Worm (Caenorhabditis elegans): ENCODE data around the gene lin-15A.

DNA sequence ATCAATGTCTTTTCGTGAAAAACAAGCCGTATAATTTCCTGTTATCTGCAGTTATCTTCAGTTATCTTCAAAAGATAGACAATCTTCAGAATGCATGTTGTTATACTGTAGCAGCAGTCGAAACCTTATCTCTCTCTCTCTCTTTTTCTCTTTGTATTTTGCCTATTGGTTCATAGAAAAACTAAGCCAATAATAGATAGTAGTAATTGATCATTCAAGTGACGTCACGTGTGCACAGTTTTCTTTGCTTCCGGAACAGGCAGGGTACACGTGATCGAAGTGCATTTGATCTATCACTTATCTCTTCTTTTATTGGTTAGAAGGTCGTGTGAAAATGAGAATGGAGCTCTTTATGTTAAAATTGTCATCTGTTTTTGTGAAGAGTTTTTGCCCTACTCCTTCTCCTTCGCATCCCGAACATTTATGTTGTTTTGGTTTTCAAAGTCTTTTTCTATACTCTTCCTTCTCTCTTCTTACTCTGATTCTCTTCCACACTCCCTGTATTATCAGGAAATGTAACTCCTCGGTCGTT is 27.1 kb upstream of the lin-15A start:
- TF ChIP-seq klf-2 (GFP tag; conservative IDR thresholded peaks at IDR 0.05) = no peak
- TF ChIP-seq ztf-23 (GFP tag; IDR thresholded peaks at IDR 0.05) = no peak
- TF ChIP-seq flt-1 (GFP tag; IDR thresholded peaks at IDR 0.05) = no peak
- no peak for TF ChIP-seq tab-1 (GFP tag; IDR thresholded peaks at IDR 0.05)
- no peak for TF ChIP-seq med-1 (GFP tag; optimal IDR thresholded peaks at IDR 0.05; ENCODE audit: insufficient read depth)
- no peak for TF ChIP-seq T22C8.4 (GFP tag; IDR thresholded peaks at IDR 0.05)
- no peak for TF ChIP-seq cog-1 (tag; optimal IDR thresholded peaks at IDR 0.05)
